Fruit fly (Drosophila melanogaster) whole organism, prepupa: Measurements from ENCODE around the gene scpr-C.

Source experiments
- CG10631 ChIP-seq: fragments of 200-800 bp; sonication (Bioruptor generic); optimal IDR thresholded peaks from 2 replicates; lab custom pipeline; 2016; ENCODE audit warnings: missing biosample characterization, missing genetic modification characterization
- CG10669 ChIP-seq: fragments of 200-800 bp; sonication (Bioruptor generic); optimal IDR thresholded peaks from 3 replicates; lab custom pipeline; 2018; ENCODE audit warnings: missing biosample characterization, mild to moderate bottlenecking, missing genetic modification characterization, moderate library complexity
- CG11762 ChIP-seq: fragments of 200-800 bp; sonication (Bioruptor generic); optimal IDR thresholded peaks from 3 replicates; lab custom pipeline; 2016; ENCODE audit warnings: missing biosample characterization, missing genetic modification characterization; ENCODE audit not compliant: insufficient read depth
- CG11902 ChIP-seq: fragments of 200-800 bp; sonication (Bioruptor generic); optimal IDR thresholded peaks from 3 replicates; lab custom pipeline; 2016; ENCODE audit warnings: missing biosample characterization, missing genetic modification characterization
- CG1621 ChIP-seq: fragments of 200-800 bp; sonication (Bioruptor generic); optimal IDR thresholded peaks from 3 replicates; lab custom pipeline; 2018; ENCODE audit warnings: missing biosample characterization, mild to moderate bottlenecking, missing genetic modification characterization
- CG3032 ChIP-seq: fragments of 200-800 bp; optimal IDR thresholded peaks from 2 replicates; lab custom pipeline; 2019; ENCODE audit warnings: missing biosample characterization, mild to moderate bottlenecking, missing genetic modification characterization, moderate library complexity
- CG31627 ChIP-seq: fragments of 200-800 bp; sonication (Bioruptor generic); optimal IDR thresholded peaks from 3 replicates; lab custom pipeline; 2016; ENCODE audit warnings: missing biosample characterization, missing genetic modification characterization
- CG32006 ChIP-seq: fragments of 200-800 bp; sonication (Bioruptor generic); optimal IDR thresholded peaks from 3 replicates; lab custom pipeline; 2017; ENCODE audit warnings: missing biosample characterization, mild to moderate bottlenecking, missing genetic modification characterization
- CG4318 ChIP-seq: fragments of 200-800 bp; sonication (Bioruptor generic); optimal IDR thresholded peaks from 3 replicates; lab custom pipeline; 2017; ENCODE audit warnings: missing biosample characterization, mild to moderate bottlenecking, missing genetic modification characterization
- CG6163 ChIP-seq: fragments of 200-800 bp; sonication (Bioruptor generic); IDR thresholded peaks from 3 replicates; pipeline ENCODE4 v1.3.6; 2022; ENCODE audit warnings: missing biosample characterization, missing genetic modification characterization
- CG6276 ChIP-seq: fragments of 200-800 bp; sonication (Bioruptor generic); optimal IDR thresholded peaks from 2 replicates; lab custom pipeline; 2017; ENCODE audit warnings: missing biosample characterization, mild to moderate bottlenecking, missing genetic modification characterization
- CG6792 ChIP-seq: fragments of 200-800 bp; sonication (Bioruptor generic); optimal IDR thresholded peaks from 3 replicates; lab custom pipeline; 2016; ENCODE audit warnings: missing biosample characterization, missing genetic modification characterization
- CG7368 ChIP-seq: fragments of 200-800 bp; sonication (Bioruptor generic); optimal IDR thresholded peaks from 3 replicates; lab custom pipeline; 2016; ENCODE audit warnings: missing biosample characterization, missing genetic modification characterization
- CG8119 ChIP-seq: fragments of 200-800 bp; sonication (Bioruptor generic); IDR thresholded peaks from 3 replicates; pipeline ENCODE4 v1.3.6; 2022; ENCODE audit warnings: missing biosample characterization, missing genetic modification characterization
- CG8319 ChIP-seq: fragments of 200-800 bp; sonication (Bioruptor generic); optimal IDR thresholded peaks from 3 replicates; lab custom pipeline; 2016; ENCODE audit warnings: missing biosample characterization, missing genetic modification characterization
- CG9139 ChIP-seq: fragments of 200-800 bp; sonication (Bioruptor generic); optimal IDR thresholded peaks from 3 replicates; lab custom pipeline; 2017; ENCODE audit warnings: missing biosample characterization, mild to moderate bottlenecking, missing genetic modification characterization
- Eip75B ChIP-seq: fragments of 200-800 bp; sonication (Bioruptor generic); optimal IDR thresholded peaks from 3 replicates; lab custom pipeline; 2016; ENCODE audit warnings: missing biosample characterization, missing genetic modification characterization
- Ets21C ChIP-seq: fragments of 200-800 bp; sonication (Bioruptor generic); optimal IDR thresholded peaks from 3 replicates; lab custom pipeline; 2016; ENCODE audit warnings: missing biosample characterization, missing genetic modification characterization
- Ets96B ChIP-seq: fragments of 200-800 bp; optimal IDR thresholded peaks from 2 replicates; lab custom pipeline; 2019; ENCODE audit warnings: missing biosample characterization, mild to moderate bottlenecking, missing genetic modification characterization, moderate library complexity
- Hr39 ChIP-seq: fragments of 200-800 bp; sonication (Bioruptor generic); optimal IDR thresholded peaks from 2 replicates; lab custom pipeline; 2016; ENCODE audit warnings: missing biosample characterization, missing genetic modification characterization
- Hr4 ChIP-seq: fragments of 200-800 bp; sonication (Bioruptor generic); optimal IDR thresholded peaks from 3 replicates; lab custom pipeline; 2016; ENCODE audit warnings: missing biosample characterization, missing genetic modification characterization
- Lpt ChIP-seq: fragments of 200-800 bp; sonication (Bioruptor generic); optimal IDR thresholded peaks from 3 replicates; lab custom pipeline; 2016; ENCODE audit warnings: missing biosample characterization, missing genetic modification characterization
- OdsH ChIP-seq: fragments of 200-800 bp; sonication (Bioruptor generic); optimal IDR thresholded peaks from 3 replicates; lab custom pipeline; 2016; ENCODE audit warnings: missing biosample characterization, missing genetic modification characterization
- Smox ChIP-seq: fragments of 200-800 bp; sonication (Bioruptor generic); optimal IDR thresholded peaks from 3 replicates; lab custom pipeline; 2016; ENCODE audit warnings: missing biosample characterization, missing genetic modification characterization
- Sox102F ChIP-seq: fragments of 200-800 bp; sonication (Bioruptor generic); optimal IDR thresholded peaks from 2 replicates; lab custom pipeline; 2016; ENCODE audit warnings: missing biosample characterization, mild to moderate bottlenecking, missing genetic modification characterization
- Sox14 ChIP-seq: fragments of 200-800 bp; sonication (Bioruptor generic); optimal IDR thresholded peaks from 3 replicates; lab custom pipeline; 2016; ENCODE audit warnings: missing biosample characterization, missing genetic modification characterization
- Sox15 ChIP-seq: fragments of 200-800 bp; sonication (Bioruptor generic); optimal IDR thresholded peaks from 3 replicates; lab custom pipeline; 2016; ENCODE audit warnings: missing biosample characterization, missing genetic modification characterization
- achi ChIP-seq: fragments of 200-800 bp; sonication (Bioruptor generic); optimal IDR thresholded peaks from 3 replicates; lab custom pipeline; 2016; ENCODE audit warnings: missing biosample characterization, missing genetic modification characterization
- eg ChIP-seq: fragments of 200-800 bp; sonication (Bioruptor generic); IDR thresholded peaks from 3 replicates; pipeline ENCODE4 v1.3.6; 2022; ENCODE audit warnings: missing biosample characterization, missing genetic modification characterization
- esn ChIP-seq: fragments of 200-800 bp; sonication (Bioruptor generic); optimal IDR thresholded peaks from 2 replicates; lab custom pipeline; 2016; ENCODE audit warnings: missing biosample characterization, mild to moderate bottlenecking, missing genetic modification characterization, moderate library complexity
- fd85E ChIP-seq: fragments of 200-800 bp; sonication (Bioruptor generic); optimal IDR thresholded peaks from 3 replicates; lab custom pipeline; 2016; ENCODE audit warnings: missing biosample characterization, missing genetic modification characterization
- fkh ChIP-seq: fragments of 200-800 bp; sonication (Bioruptor generic); optimal IDR thresholded peaks from 3 replicates; lab custom pipeline; 2017; ENCODE audit warnings: missing biosample characterization, mild to moderate bottlenecking, missing genetic modification characterization, moderate library complexity
- lz ChIP-seq: fragments of 200-800 bp; sonication (Bioruptor generic); optimal IDR thresholded peaks from 3 replicates; lab custom pipeline; 2016; ENCODE audit warnings: missing biosample characterization, missing genetic modification characterization
- net ChIP-seq: fragments of 200-800 bp; sonication (Bioruptor generic); optimal IDR thresholded peaks from 3 replicates; lab custom pipeline; 2016; ENCODE audit warnings: missing biosample characterization, missing genetic modification characterization
- salr ChIP-seq, 2 experiments: fragments of 200-800 bp; sonication (Bioruptor generic); optimal IDR thresholded peaks; 3 replicates each; lab custom pipeline; 2016 to 2018; ENCODE audit warnings: missing biosample characterization in 2 of 2, missing genetic modification characterization in 2 of 2, mild to moderate bottlenecking in 1 of 2
- spab ChIP-seq: fragments of 200-800 bp; sonication (Bioruptor generic); optimal IDR thresholded peaks from 2 replicates; lab custom pipeline; 2017; ENCODE audit warnings: missing biosample characterization, mild to moderate bottlenecking, missing genetic modification characterization, missing genetic modification reagents
- ss ChIP-seq, 2 experiments: fragments of 200-800 bp; sonication (Bioruptor generic); optimal IDR thresholded peaks; 2 replicates in 1 of 2; 3 replicates in 1 of 2; lab custom pipeline; 2017 to 2018; ENCODE audit warnings: mild to moderate bottlenecking in 2 of 2, missing biosample characterization in 2 of 2, missing genetic modification characterization in 2 of 2, moderate library complexity in 1 of 2
- svp ChIP-seq: fragments of 200-800 bp; sonication (Bioruptor generic); peaks from one replicate; lab custom pipeline; 2016; ENCODE audit warnings: missing biosample characterization, missing genetic modification characterization
- topi ChIP-seq: fragments of 200-800 bp; sonication (Bioruptor generic); optimal IDR thresholded peaks from 3 replicates; lab custom pipeline; 2016; ENCODE audit warnings: missing biosample characterization, missing genetic modification characterization
- vri ChIP-seq: fragments of 200-800 bp; sonication (Bioruptor generic); optimal IDR thresholded peaks from 3 replicates; lab custom pipeline; 2016; ENCODE audit warnings: missing biosample characterization, mild to moderate bottlenecking, missing genetic modification characterization

scpr-C gene

DNA sequence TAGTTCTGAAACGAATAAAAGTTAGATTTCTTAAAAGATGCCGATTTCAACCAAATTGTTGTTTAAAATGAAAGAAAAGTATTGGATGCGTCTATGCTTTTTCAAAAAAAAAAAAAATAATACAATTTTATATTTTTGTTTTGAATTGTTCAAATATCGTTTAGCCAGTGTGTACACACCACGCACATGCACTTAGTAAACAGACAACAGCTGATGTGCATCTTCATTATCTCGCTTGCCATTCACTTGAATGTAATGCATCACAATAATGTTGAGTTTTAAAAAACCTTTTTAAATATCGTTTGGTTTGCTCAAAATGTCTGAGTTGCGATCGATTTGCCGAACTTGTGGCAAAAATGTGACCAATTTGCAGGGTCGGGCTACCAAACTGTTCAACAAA lies 10.7 kb downstream of the scpr-C start, which contains the start of gene CG31441:
CG31441 (plus strand) TSS at position 246 of the 400 bp plus-strand sequence.
- TF ChIP-seq CG11762 (GFP tag; lab: Kevin White, UChicago), result no peak
- no peak for TF ChIP-seq CG3032
- TF ChIP-seq CG10631 (GFP tag; lab: Kevin White, UChicago), result no peak
- peak; percentile 94 for TF ChIP-seq fkh (GFP tag; lab: Kevin White, UChicago)
- TF ChIP-seq CG8119, result no peak
- TF ChIP-seq Lpt (GFP tag; lab: Kevin White, UChicago), result no peak
- no peak for TF ChIP-seq Ets21C (GFP tag; lab: Kevin White, UChicago)
- no peak for TF ChIP-seq CG31627 (GFP tag; lab: Kevin White, UChicago)
- TF ChIP-seq CG6276 (GFP tag; lab: Kevin White, UChicago), result no peak
- TF ChIP-seq CG10669, result no peak
- TF ChIP-seq esn (GFP tag; lab: Kevin White, UChicago), result peak; percentile 28

- no peak for TF ChIP-seq CG11902 (GFP tag; lab: Kevin White, UChicago)
- TF ChIP-seq fkh (GFP tag; lab: Kevin White, UChicago), result peak; percentile 54
These were observed 12.3 kb downstream of the scpr-C start, which contains the start of gene CG31388 for dm6 chr3R:11237598-11237997. Gene CG31388 (plus strand): TSS chr3R:11237815.

DNA sequence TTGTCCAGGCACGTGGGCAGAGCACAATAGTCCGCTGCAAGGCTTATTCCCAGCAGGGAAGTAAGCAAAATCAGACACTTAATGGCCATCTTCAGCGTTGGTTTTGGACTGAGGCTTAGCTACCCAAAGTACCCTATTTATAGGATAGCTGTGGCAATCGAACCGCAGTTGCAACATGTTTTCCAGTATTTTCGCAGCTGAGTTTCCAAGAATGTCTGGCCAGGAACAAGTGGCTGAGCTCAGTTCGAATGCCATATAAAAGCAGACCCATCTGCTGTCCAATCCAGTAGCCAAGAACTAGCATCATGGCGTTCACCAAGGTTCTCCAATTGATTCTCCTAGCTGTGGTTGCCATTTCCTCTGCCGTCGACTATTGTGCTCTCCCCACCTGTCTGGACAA lies 15.6 kb downstream of the scpr-C start, which contains the start of the genes scpr-B and scpr-A:
scpr-B (minus strand) TSS at position 101 of the 400 bp plus-strand sequence.
scpr-A (plus strand) TSS at position 293 of the 400 bp plus-strand sequence.
- TF ChIP-seq svp (GFP tag; lab: Kevin White, UChicago) (no peak), Lpt (GFP tag; lab: Kevin White, UChicago) (no peak), lz (GFP tag; lab: Kevin White, UChicago) (no peak), Hr4 (GFP tag; lab: Kevin White, UChicago) (no peak)

dm6 chr3R:11243057-11243740 lies 17.9 kb downstream of the scpr-C start:
- TF ChIP-seq CG32006 (GFP tag; lab: Kevin White, UChicago) (no peak), Ets96B (peak; percentile 16), Eip75B (no peak), spab (GFP tag; lab: Kevin White, UChicago) (no peak), svp (GFP tag; lab: Kevin White, UChicago) (peak; percentile 81), vri (peak; percentile 90), fkh (GFP tag; lab: Kevin White, UChicago) (peak; percentile 85), CG4318 (GFP tag; lab: Kevin White, UChicago) (no peak), CG9139 (GFP tag; lab: Kevin White, UChicago) (peak; percentile 58)

DNA sequence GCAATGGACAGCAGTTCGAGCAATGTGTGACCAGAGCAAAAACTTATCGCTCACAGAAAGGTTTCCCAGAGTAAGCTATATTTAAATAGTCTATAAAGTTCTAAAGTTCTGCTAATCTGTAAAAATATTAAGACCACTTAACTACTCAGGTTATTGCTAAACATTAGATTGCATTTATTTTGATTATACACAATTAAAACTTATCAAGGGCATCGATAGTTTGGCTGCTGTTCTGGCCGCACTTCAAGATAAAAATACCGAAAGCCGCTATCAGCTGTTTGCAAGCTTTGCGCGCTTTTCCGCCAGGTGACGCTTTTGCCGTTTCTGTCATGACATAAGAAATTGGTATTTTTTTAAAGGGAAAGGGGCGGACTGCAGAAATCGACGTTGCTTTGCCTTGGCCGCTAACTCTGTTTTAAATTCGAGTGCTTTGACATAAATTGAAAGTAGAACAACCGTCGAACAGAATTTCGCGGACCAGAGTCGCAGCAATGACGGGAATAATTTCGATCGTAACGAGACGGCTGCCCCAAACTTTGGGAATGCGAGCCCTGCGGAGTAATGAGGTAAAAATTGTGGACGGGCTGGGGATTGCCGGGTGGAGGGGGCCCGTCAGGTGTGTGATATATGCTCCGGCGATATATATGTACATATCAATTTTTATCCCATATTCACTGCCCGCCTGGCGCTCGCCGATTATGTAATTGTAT lies 18.8 kb downstream of the scpr-C start, which contains the start of the genes CG17734 and CG5214:
CG17734 (minus strand) TSS at position 49 of the 710 bp plus-strand sequence.
CG5214 (plus strand) TSS at position 352 of the 710 bp plus-strand sequence.
- TF ChIP-seq Hr39 (GFP tag; lab: Kevin White, UChicago) (no peak), topi (GFP tag; lab: Kevin White, UChicago) (peak; percentile 20), Sox15 (no peak), Ets96B (no peak), Sox14 (GFP tag; lab: Kevin White, UChicago) (peak; percentile 32), Sox102F (GFP tag; lab: Kevin White, UChicago) (no peak), CG1621 (tag; lab: Kevin White, UChicago) (no peak), fkh (GFP tag; lab: Kevin White, UChicago) (no peak), CG6163 (GFP tag; lab: Robert Waterston, UW) (no peak), CG3032 (no peak), esn (GFP tag; lab: Kevin White, UChicago) (no peak), Hr4 (GFP tag; lab: Kevin White, UChicago) (no peak), lz (GFP tag; lab: Kevin White, UChicago) (peak; percentile 53), Smox (GFP tag; lab: Kevin White, UChicago) (no peak), fd85E (GFP tag; lab: Kevin White, UChicago) (no peak), ss (GFP tag; optimal IDR thresholded peaks at IDR 0.05; lab: Kevin White, UChicago) (no peak), svp (GFP tag; lab: Kevin White, UChicago) (no peak), vri (peak; percentile 95), CG7368 (no peak), CG8319 (GFP tag; lab: Kevin White, UChicago) (no peak), net (GFP tag; lab: Kevin White, UChicago) (no peak), achi (GFP tag; lab: Kevin White, UChicago) (peak; percentile 98), CG4318 (GFP tag; lab: Kevin White, UChicago) (no peak), eg (GFP tag; lab: Robert Waterston, UW) (no peak), CG6792 (no peak), salr (GFP tag; optimal IDR thresholded peaks at IDR 0.05; lab: Kevin White, UChicago) (no peak), OdsH (GFP tag; lab: Kevin White, UChicago) (no peak)
